Worm (Caenorhabditis elegans): ENCODE results near the gene C34F11.2.

- no peak for TF ChIP-seq him-1 (tag; optimal IDR thresholded peaks at IDR 0.05)
- no peak for TF ChIP-seq dao-5 (tag; optimal IDR thresholded peaks at IDR 0.05)
Measured at ce11 chrII:5241560-5241959, 29.5 kb downstream of the C34F11.2 start, which contains the start of gene T16D1.1.

Measured in whole organism, L4/young adult.